Worm (Caenorhabditis elegans) whole organism, L2 larva: ENCODE results near the gene elp-1.
A peak's percentile ranks its signal among the peaks of the same experiment; 100 is the strongest.

ENCODE experiments used
- F13H6.1 ChIP-seq: sonication (generic microtip); optimal IDR thresholded peaks from 2 replicates; lab custom pipeline; 2016; ENCODE audit warnings: missing genetic modification characterization, missing compliant biosample characterization
- Y55F3AM.14 ChIP-seq: fragments of 200-800 bp; sonication (Bioruptor generic); optimal IDR thresholded peaks from 2 replicates; lab custom pipeline; 2018; ENCODE audit warnings: mild to moderate bottlenecking, missing genetic modification characterization, missing compliant biosample characterization
- alr-1 ChIP-seq: fragments of 150-350 bp; optimal IDR thresholded peaks from 2 replicates; lab custom pipeline; 2014; ENCODE audit warnings: missing biosample characterization, missing genetic modification characterization
- aly-2 ChIP-seq: fragments of 150-350 bp; optimal IDR thresholded peaks from 2 replicates; lab custom pipeline; 2014; ENCODE audit warnings: missing biosample characterization, missing genetic modification characterization
- blmp-1 ChIP-seq: sonication (generic microtip); optimal IDR thresholded peaks from 2 replicates; lab custom pipeline; 2017; ENCODE audit warnings: missing genetic modification characterization, mild to moderate bottlenecking, missing compliant biosample characterization, antibody characterized with exemption, moderate library complexity; ENCODE audit not compliant: insufficient read depth
- ceh-82 ChIP-seq: fragments of 150-350 bp; optimal IDR thresholded peaks from 2 replicates; lab custom pipeline; 2014; ENCODE audit warnings: missing biosample characterization, missing genetic modification characterization
- crh-2 ChIP-seq: sonication (generic microtip); optimal IDR thresholded peaks from 2 replicates; lab custom pipeline; 2017; ENCODE audit warnings: missing biosample characterization, missing genetic modification characterization
- fos-1 ChIP-seq: fragments of 150-350 bp; optimal IDR thresholded peaks from 2 replicates; lab custom pipeline; 2014; ENCODE audit warnings: missing biosample characterization, missing genetic modification characterization
- gmeb-1 ChIP-seq: fragments of 150-350 bp; optimal IDR thresholded peaks from 2 replicates; lab custom pipeline; 2014; ENCODE audit warnings: missing biosample characterization, missing genetic modification characterization
- lin-11 ChIP-seq: fragments of 150-350 bp; sonication (generic microtip); optimal IDR thresholded peaks from 2 replicates; lab custom pipeline; 2014; ENCODE audit warnings: missing biosample characterization, missing genetic modification characterization, inconsistent platforms, mixed read lengths
- lin-13 ChIP-seq: fragments of 150-350 bp; optimal IDR thresholded peaks from 2 replicates; lab custom pipeline; 2014; ENCODE audit warnings: missing biosample characterization, missing genetic modification reagents, missing genetic modification characterization
- lin-39 ChIP-seq: fragments of 150-350 bp; optimal IDR thresholded peaks from 2 replicates; lab custom pipeline; 2014; ENCODE audit warnings: missing biosample characterization, missing genetic modification reagents, missing genetic modification characterization
- lsy-2 ChIP-seq, 2 experiments: fragments of 150-350 bp in 1 of 2; sonication (generic microtip) in 1 of 2; optimal IDR thresholded peaks; 2 replicates each; lab custom pipeline; 2014 to 2017; ENCODE audit warnings: missing biosample characterization in 2 of 2, missing genetic modification characterization in 2 of 2
- mbf-1 ChIP-seq: sonication (generic microtip); optimal IDR thresholded peaks from 2 replicates; lab custom pipeline; 2017; ENCODE audit warnings: missing biosample characterization, missing genetic modification characterization
- mdl-1 ChIP-seq, 2 experiments: fragments of 150-350 bp in 1 of 2; sonication (generic microtip) in 1 of 2; optimal IDR thresholded peaks; 2 replicates each; lab custom pipeline; 2017; ENCODE audit warnings: missing biosample characterization in 2 of 2, missing genetic modification characterization in 2 of 2
- nhr-10 ChIP-seq: sonication (generic microtip); optimal IDR thresholded peaks from 2 replicates; lab custom pipeline; 2017; ENCODE audit warnings: missing biosample characterization, missing genetic modification characterization
- nhr-11 ChIP-seq: fragments of 150-350 bp; optimal IDR thresholded peaks from 2 replicates; lab custom pipeline; 2014; ENCODE audit warnings: missing biosample characterization, missing genetic modification characterization
- nhr-12 ChIP-seq: fragments of 150-350 bp; optimal IDR thresholded peaks from 2 replicates; lab custom pipeline; 2014; ENCODE audit warnings: missing biosample characterization, missing genetic modification characterization
- nhr-21 ChIP-seq: fragments of 150-350 bp; optimal IDR thresholded peaks from 2 replicates; lab custom pipeline; 2014; ENCODE audit warnings: missing biosample characterization, missing genetic modification characterization
- nhr-23 ChIP-seq: fragments of 150-350 bp; optimal IDR thresholded peaks from 2 replicates; lab custom pipeline; 2014; ENCODE audit warnings: missing biosample characterization, missing genetic modification reagents, missing genetic modification characterization
- nhr-237 ChIP-seq: fragments of 150-350 bp; optimal IDR thresholded peaks from 2 replicates; lab custom pipeline; 2014; ENCODE audit warnings: missing biosample characterization, missing genetic modification characterization
- nhr-6 ChIP-seq: fragments of 150-350 bp; optimal IDR thresholded peaks from 2 replicates; lab custom pipeline; 2014; ENCODE audit warnings: missing biosample characterization, missing genetic modification characterization
- nhr-77 ChIP-seq: fragments of 150-350 bp; optimal IDR thresholded peaks from 2 replicates; lab custom pipeline; 2014; ENCODE audit warnings: missing biosample characterization, missing genetic modification characterization
- peb-1 ChIP-seq: fragments of 150-350 bp; optimal IDR thresholded peaks from 2 replicates; lab custom pipeline; 2014; ENCODE audit warnings: missing biosample characterization, missing genetic modification characterization
- skn-1 ChIP-seq: sonication (generic microtip); optimal IDR thresholded peaks from 2 replicates; lab custom pipeline; 2017; ENCODE audit warnings: missing biosample characterization, missing genetic modification characterization
- sma-3 ChIP-seq: sonication (generic microtip); optimal IDR thresholded peaks from 2 replicates; lab custom pipeline; 2016; ENCODE audit warnings: missing genetic modification reagents, missing genetic modification characterization, missing compliant biosample characterization
- snpc-4 ChIP-seq: fragments of 150-350 bp; optimal IDR thresholded peaks from 2 replicates; lab custom pipeline; 2014; ENCODE audit warnings: missing biosample characterization, missing genetic modification characterization
- unc-39 ChIP-seq: fragments of 150-350 bp; optimal IDR thresholded peaks from 2 replicates; lab custom pipeline; 2014; ENCODE audit warnings: missing biosample characterization, missing genetic modification characterization
- unc-55 ChIP-seq: fragments of 150-350 bp; sonication (generic microtip); optimal IDR thresholded peaks from 3 replicates; lab custom pipeline; 2014; ENCODE audit warnings: missing biosample characterization, missing genetic modification reagents, missing genetic modification characterization
- zag-1 ChIP-seq: fragments of 150-350 bp; optimal IDR thresholded peaks from 2 replicates; lab custom pipeline; 2014; ENCODE audit warnings: missing biosample characterization, missing genetic modification characterization
- ztf-1 ChIP-seq: fragments of 200-800 bp; sonication (Bioruptor generic); conservative IDR thresholded peaks from 2 replicates; pipeline ENCODE4 v1.3.6; 2022; ENCODE audit warnings: missing genetic modification characterization, missing compliant biosample characterization
- ztf-4 ChIP-seq: fragments of 150-350 bp; optimal IDR thresholded peaks from 2 replicates; lab custom pipeline; 2014; ENCODE audit warnings: missing biosample characterization, missing genetic modification characterization

Gene elp-1

ce11 chrV:20758106-20758505, 11.9 kb downstream of the elp-1 start:
- TF ChIP-seq nhr-237 (tag; lab: Kevin White, UChicago) (no peak), gmeb-1 (tag; lab: Kevin White, UChicago) (no peak), nhr-21 (tag; lab: Kevin White, UChicago) (no peak), crh-2 (no peak), ztf-4 (tag; lab: Kevin White, UChicago) (no peak), nhr-6 (tag; lab: Kevin White, UChicago) (no peak), mdl-1 (tag; optimal IDR thresholded peaks at IDR 0.05; lab: Kevin White, UChicago) (no peak), snpc-4 (tag; lab: Kevin White, UChicago) (no peak), nhr-10 (tag; lab: Kevin White, UChicago) (no peak), lin-11 (tag; lab: Kevin White, UChicago) (no peak), nhr-12 (tag; lab: Kevin White, UChicago) (no peak)

ce11 chrV:20757255-20757654, 12.7 kb downstream of the elp-1 start:
- TF ChIP-seq lsy-2 (tag; optimal IDR thresholded peaks at IDR 0.05; lab: Kevin White, UChicago), result no peak
- TF ChIP-seq unc-39 (tag; lab: Kevin White, UChicago), result no peak
- no peak for TF ChIP-seq lin-13 (GFP tag; lab: Kevin White, UChicago)
- TF ChIP-seq peb-1 (tag; lab: Kevin White, UChicago), result no peak
- TF ChIP-seq unc-55 (GFP tag; lab: Kevin White, UChicago), result no peak
- no peak for TF ChIP-seq nhr-77 (tag; lab: Kevin White, UChicago)
- TF ChIP-seq lin-11 (tag; lab: Kevin White, UChicago), result no peak
- no peak for TF ChIP-seq lin-39
- TF ChIP-seq F13H6.1, result no peak
- TF ChIP-seq ztf-1 (GFP tag; lab: Robert Waterston, UW), result no peak
- no peak for TF ChIP-seq ceh-82 (tag; lab: Kevin White, UChicago)
- no peak for TF ChIP-seq Y55F3AM.14 (GFP tag; lab: Kevin White, UChicago)
- TF ChIP-seq nhr-10 (tag; lab: Kevin White, UChicago), result no peak
- no peak for TF ChIP-seq blmp-1
- TF ChIP-seq nhr-237 (tag; lab: Kevin White, UChicago), result no peak
- TF ChIP-seq ztf-4 (tag; lab: Kevin White, UChicago), result no peak

ce11 chrV:20756385-20756996, 13.5 kb downstream of the elp-1 start:
- TF ChIP-seq lsy-2 (tag; optimal IDR thresholded peaks at IDR 0.05; lab: Kevin White, UChicago), result no peak
- peak; percentile 67 for TF ChIP-seq F13H6.1
- no peak for TF ChIP-seq nhr-77 (tag; lab: Kevin White, UChicago)
- no peak for TF ChIP-seq lin-11 (tag; lab: Kevin White, UChicago)
- TF ChIP-seq, all 48 proteins: peak for 1

DNA sequence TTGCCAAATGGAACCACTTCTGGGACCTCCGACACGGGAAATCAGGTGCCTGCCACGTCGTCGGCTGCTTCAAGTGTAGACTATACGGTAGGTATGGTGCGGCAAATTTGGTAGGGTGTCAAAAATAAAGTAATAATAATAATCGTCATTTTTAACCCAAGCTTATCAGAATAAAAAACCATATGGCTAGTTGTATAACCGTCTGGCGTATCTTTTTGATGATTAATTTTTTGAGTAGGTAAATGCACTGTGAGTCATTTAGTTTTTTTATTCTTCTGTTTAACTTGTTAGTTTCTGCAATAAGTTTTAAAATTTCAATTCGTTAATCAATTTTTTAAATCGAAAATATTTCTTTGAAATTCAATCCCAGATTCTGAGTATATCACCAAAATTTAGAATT, 14.5 kb downstream of the elp-1 start:
- TF ChIP-seq nhr-11 (tag; lab: Kevin White, UChicago), result no peak
- no peak for TF ChIP-seq mdl-1 (tag; optimal IDR thresholded peaks at IDR 0.05; lab: Kevin White, UChicago)
- peak; percentile 57 for TF ChIP-seq fos-1 (tag; lab: Kevin White, UChicago)
- no peak for TF ChIP-seq nhr-23 (tag; lab: Kevin White, UChicago)
- TF ChIP-seq blmp-1, result no peak
- TF ChIP-seq, all 48 proteins: peak for 1

DNA sequence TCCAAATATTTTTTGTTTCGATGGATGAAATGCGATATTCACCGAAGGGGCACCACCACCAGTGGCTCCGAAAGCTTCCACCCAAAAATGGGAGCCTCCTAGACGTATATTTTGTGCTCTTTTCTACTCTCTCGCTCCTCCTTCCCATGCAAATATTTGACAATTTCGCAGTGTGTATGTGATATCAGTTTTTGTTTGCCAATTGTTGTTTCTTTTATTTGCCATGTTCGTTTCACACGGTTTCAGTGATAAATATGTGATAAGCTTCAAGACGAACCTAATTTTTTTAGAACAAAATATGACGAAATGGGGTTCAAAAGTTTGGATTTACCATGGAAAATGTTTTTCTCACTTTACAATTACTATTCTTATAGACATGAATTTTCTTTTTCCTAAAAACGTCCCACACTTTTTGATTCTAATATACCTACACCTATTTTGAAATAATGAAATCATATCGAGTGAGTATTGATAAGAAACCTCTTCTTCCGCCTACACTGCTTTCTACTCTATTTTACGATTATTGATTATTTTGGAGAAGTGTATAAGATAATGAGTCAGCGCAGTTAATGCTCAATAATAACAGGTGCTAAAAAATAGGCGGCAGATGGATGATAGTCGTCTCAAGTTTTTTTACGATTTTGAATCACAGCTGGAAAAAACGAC, 16.0 kb downstream of the elp-1 start:
- no peak for TF ChIP-seq nhr-11 (tag; lab: Kevin White, UChicago)
- no peak for TF ChIP-seq aly-2 (tag; lab: Kevin White, UChicago)
- peak; percentile 5 for TF ChIP-seq F13H6.1
- no peak for TF ChIP-seq unc-39 (tag; lab: Kevin White, UChicago)
- no peak for TF ChIP-seq lin-11 (tag; lab: Kevin White, UChicago)
- no peak for TF ChIP-seq alr-1
- peak; percentile 62 for TF ChIP-seq fos-1 (tag; lab: Kevin White, UChicago)
- no peak for TF ChIP-seq nhr-6 (tag; lab: Kevin White, UChicago)
- no peak for TF ChIP-seq zag-1 (tag; lab: Kevin White, UChicago)
- TF ChIP-seq sma-3 (GFP tag; lab: Kevin White, UChicago), result no peak
- TF ChIP-seq nhr-12 (tag; lab: Kevin White, UChicago), result no peak
- TF ChIP-seq unc-55 (GFP tag; lab: Kevin White, UChicago), result no peak
- TF ChIP-seq peb-1 (tag; lab: Kevin White, UChicago), result no peak
- TF ChIP-seq lin-13 (GFP tag; lab: Kevin White, UChicago), result no peak
- no peak for TF ChIP-seq mbf-1 (tag; lab: Kevin White, UChicago)
- TF ChIP-seq skn-1 (tag; lab: Kevin White, UChicago), result no peak
- TF ChIP-seq, all 48 proteins: peak for 2
